Worm (Caenorhabditis elegans) whole organism, young adult: Measurements from ENCODE around the gene K12H6.2.
"Not testable (repeated sequence)": the region's sequence is repeated elsewhere in the genome, so short reads cannot be mapped to it uniquely, and the experiment has no call there.

Source experiments
- B0261.1 ChIP-seq: sonication (generic microtip); optimal IDR thresholded peaks from 2 replicates; lab custom pipeline; 2016; ENCODE audit warnings: mild to moderate bottlenecking, missing genetic modification characterization, moderate library complexity, missing compliant biosample characterization
- D2030.7 ChIP-seq: fragments of 200-800 bp; sonication (Bioruptor generic); IDR thresholded peaks from 2 replicates; pipeline ENCODE4 v1.3.6; 2022; ENCODE audit warnings: missing genetic modification reagents, missing genetic modification characterization, missing compliant biosample characterization
- F10E7.11 ChIP-seq: sonication (generic microtip); optimal IDR thresholded peaks from 2 replicates; lab custom pipeline; 2017; ENCODE audit warnings: mild to moderate bottlenecking, missing genetic modification characterization, moderate library complexity, missing compliant biosample characterization
- F22D6.2 ChIP-seq: sonication (generic microtip); optimal IDR thresholded peaks from 2 replicates; lab custom pipeline; 2016; ENCODE audit warnings: mild to moderate bottlenecking, missing genetic modification characterization, missing compliant biosample characterization
- F33H1.4 ChIP-seq: fragments of 200-800 bp; sonication (Bioruptor generic); IDR thresholded peaks from 2 replicates; pipeline ENCODE4 v1.3.6; 2022; ENCODE audit warnings: missing genetic modification reagents, missing genetic modification characterization, missing compliant biosample characterization
- F37B4.10 ChIP-seq: fragments of 200-800 bp; sonication (Bioruptor generic); IDR thresholded peaks from 2 replicates; pipeline ENCODE4 v1.3.6; 2022; ENCODE audit warnings: missing genetic modification characterization, missing compliant biosample characterization
- F57A8.1 ChIP-seq: fragments of 200-800 bp; sonication (Bioruptor generic); optimal IDR thresholded peaks from 2 replicates; lab custom pipeline; 2018; ENCODE audit warnings: mild to moderate bottlenecking, missing genetic modification characterization, moderate library complexity, missing compliant biosample characterization
- F57C9.4 ChIP-seq: sonication (generic microtip); optimal IDR thresholded peaks from 2 replicates; lab custom pipeline; 2017; ENCODE audit warnings: mild to moderate bottlenecking, missing genetic modification characterization, missing compliant biosample characterization
- K11D2.4 ChIP-seq: fragments of 200-800 bp; sonication (Bioruptor generic); IDR thresholded peaks from 2 replicates; pipeline ENCODE4 v1.3.6; 2022; ENCODE audit warnings: missing genetic modification reagents, missing genetic modification characterization, missing compliant biosample characterization
- Y56A3A.18 ChIP-seq: fragments of 200-800 bp; sonication (Bioruptor generic); IDR thresholded peaks from 2 replicates; pipeline ENCODE4 v1.3.6; 2022; ENCODE audit warnings: missing genetic modification reagents, missing genetic modification characterization, missing compliant biosample characterization
- Y79H2A.3 ChIP-seq: fragments of 200-800 bp; sonication (Bioruptor generic); conservative IDR thresholded peaks from 2 replicates; pipeline ENCODE4 v1.3.6; 2022; ENCODE audit warnings: missing genetic modification reagents, missing genetic modification characterization, missing compliant biosample characterization
- aptf-2 ChIP-seq: fragments of 200-800 bp; sonication (Bioruptor generic); conservative IDR thresholded peaks from 2 replicates; pipeline ENCODE4 v1.3.6; 2022; ENCODE audit warnings: missing genetic modification reagents, missing genetic modification characterization, missing compliant biosample characterization
- athp-1 ChIP-seq: sonication (generic microtip); optimal IDR thresholded peaks from 2 replicates; lab custom pipeline; 2017; ENCODE audit warnings: mild to moderate bottlenecking, missing genetic modification characterization, missing compliant biosample characterization
- bed-1 ChIP-seq: fragments of 200-800 bp; sonication (Bioruptor generic); IDR thresholded peaks from 2 replicates; pipeline ENCODE4 v1.3.6; 2022; ENCODE audit warnings: missing genetic modification reagents, missing genetic modification characterization, missing compliant biosample characterization
- cebp-2 ChIP-seq: fragments of 200-800 bp; sonication (Bioruptor generic); IDR thresholded peaks from 2 replicates; pipeline ENCODE4 v1.3.6; 2022; ENCODE audit warnings: missing genetic modification characterization, missing compliant biosample characterization
- ceh-100 ChIP-seq: fragments of 200-800 bp; sonication (Bioruptor generic); IDR thresholded peaks from 2 replicates; pipeline ENCODE4 v1.3.6; 2022; ENCODE audit warnings: missing genetic modification reagents, missing genetic modification characterization, missing compliant biosample characterization
- die-1 ChIP-seq: sonication (generic microtip); optimal IDR thresholded peaks from 2 replicates; lab custom pipeline; 2016; ENCODE audit warnings: missing genotype, mild to moderate bottlenecking, missing genetic modification characterization, missing compliant biosample characterization
- dox-1 ChIP-seq: fragments of 200-800 bp; sonication (Bioruptor generic); IDR thresholded peaks from 2 replicates; pipeline ENCODE4 v1.3.6; 2022; ENCODE audit warnings: missing genetic modification reagents, missing genetic modification characterization, missing compliant biosample characterization
- dpff-1 ChIP-seq: sonication (generic microtip); optimal IDR thresholded peaks from 2 replicates; lab custom pipeline; 2017; ENCODE audit warnings: mild to moderate bottlenecking, missing genetic modification characterization, missing compliant biosample characterization
- dpl-1 ChIP-seq: fragments of 150-350 bp; optimal IDR thresholded peaks from 2 replicates; lab custom pipeline; 2014; ENCODE audit warnings: missing biosample characterization, missing genetic modification reagents, missing genetic modification characterization
- fkh-3 ChIP-seq: sonication (generic microtip); optimal IDR thresholded peaks from 2 replicates; lab custom pipeline; 2016; ENCODE audit warnings: mild to moderate bottlenecking, missing genetic modification characterization, missing compliant biosample characterization
- him-1 ChIP-seq: sonication (generic microtip); optimal IDR thresholded peaks from 2 replicates; lab custom pipeline; 2016; ENCODE audit warnings: missing genotype, missing genetic modification reagents, missing genetic modification characterization, missing compliant biosample characterization
- let-526 ChIP-seq: fragments of 200-800 bp; sonication (Bioruptor generic); IDR thresholded peaks from 2 replicates; pipeline ENCODE4 v1.3.6; 2022; ENCODE audit warnings: missing genetic modification reagents, missing genetic modification characterization, missing compliant biosample characterization
- lin-54 ChIP-seq: fragments of 200-800 bp; sonication (Bioruptor generic); optimal IDR thresholded peaks from 2 replicates; lab custom pipeline; 2018; ENCODE audit warnings: mild to moderate bottlenecking, missing genetic modification characterization, missing compliant biosample characterization
- lir-1 ChIP-seq: fragments of 200-800 bp; sonication (Bioruptor generic); conservative IDR thresholded peaks from 2 replicates; pipeline ENCODE4 v1.3.6; 2022; ENCODE audit warnings: missing genetic modification reagents, missing genetic modification characterization, missing compliant biosample characterization
- lsy-27 ChIP-seq: sonication (generic microtip); optimal IDR thresholded peaks from 2 replicates; lab custom pipeline; 2017; ENCODE audit warnings: missing genetic modification characterization, mild to moderate bottlenecking, missing compliant biosample characterization, antibody characterized with exemption, missing genotype, borderline replicate concordance; ENCODE audit not compliant: insufficient read depth
- nfyb-1 ChIP-seq: fragments of 200-800 bp; sonication (Bioruptor generic); IDR thresholded peaks from 2 replicates; pipeline ENCODE4 v1.3.6; 2022; ENCODE audit warnings: missing genetic modification reagents, missing genetic modification characterization, missing compliant biosample characterization
- nhr-120 ChIP-seq: fragments of 200-800 bp; sonication (Bioruptor generic); IDR thresholded peaks from 2 replicates; pipeline ENCODE4 v1.3.6; 2022; ENCODE audit warnings: missing genetic modification characterization, missing compliant biosample characterization
- nhr-179 ChIP-seq: sonication (generic microtip); optimal IDR thresholded peaks from 2 replicates; lab custom pipeline; 2016; ENCODE audit warnings: mild to moderate bottlenecking, missing genetic modification characterization, missing compliant biosample characterization
- nhr-80 ChIP-seq: sonication (generic microtip); optimal IDR thresholded peaks from 2 replicates; lab custom pipeline; 2016; ENCODE audit warnings: missing genetic modification characterization, missing compliant biosample characterization
- nhr-90 ChIP-seq: sonication (generic microtip); optimal IDR thresholded peaks from 2 replicates; lab custom pipeline; 2016; ENCODE audit warnings: missing genotype, mild to moderate bottlenecking, missing genetic modification characterization, missing compliant biosample characterization
- pbrm-1 ChIP-seq: fragments of 200-800 bp; sonication (Bioruptor generic); IDR thresholded peaks from 2 replicates; pipeline ENCODE4 v1.3.6; 2022; ENCODE audit warnings: missing genetic modification reagents, missing genetic modification characterization, missing compliant biosample characterization
- rpc-1 ChIP-seq, 2 experiments: fragments of 150-350 bp in 1 of 2; sonication (generic microtip) in 1 of 2; optimal IDR thresholded peaks; 2 replicates each; lab custom pipeline; 2014 to 2018; ENCODE audit warnings: missing biosample characterization in 1 of 2, missing genetic modification characterization in 1 of 2, missing genetic modification reagents in 1 of 2, missing genotype in 1 of 2
- sdz-38 ChIP-seq: sonication (generic microtip); optimal IDR thresholded peaks from 2 replicates; lab custom pipeline; 2016; ENCODE audit warnings: missing genotype, missing genetic modification characterization, missing compliant biosample characterization
- snpc-1.1 ChIP-seq: sonication (generic microtip); optimal IDR thresholded peaks from 2 replicates; lab custom pipeline; 2017; ENCODE audit warnings: missing genetic modification characterization, mild to moderate bottlenecking, missing compliant biosample characterization, antibody characterized with exemption, moderate library complexity, missing genotype, missing genetic modification reagents; ENCODE audit not compliant: insufficient read depth
- tbx-9 ChIP-seq: sonication (generic microtip); optimal IDR thresholded peaks from 2 replicates; lab custom pipeline; 2016; ENCODE audit warnings: borderline replicate concordance, missing genetic modification characterization, inconsistent platforms, missing compliant biosample characterization
- zfh-2 ChIP-seq: fragments of 200-800 bp; sonication (Bioruptor generic); conservative IDR thresholded peaks from 2 replicates; pipeline ENCODE4 v1.3.6; 2022; ENCODE audit warnings: missing genetic modification reagents, missing genetic modification characterization, missing compliant biosample characterization
- ztf-18 ChIP-seq: sonication (generic microtip); optimal IDR thresholded peaks from 2 replicates; lab custom pipeline; 2016; ENCODE audit warnings: missing genotype, mild to moderate bottlenecking, missing genetic modification characterization, missing compliant biosample characterization
- ztf-25 ChIP-seq: fragments of 200-800 bp; sonication (Bioruptor generic); IDR thresholded peaks from 2 replicates; pipeline ENCODE4 v1.3.6; 2022; ENCODE audit warnings: missing genetic modification reagents, missing genetic modification characterization, missing compliant biosample characterization
- ztf-3 ChIP-seq: fragments of 200-800 bp; sonication (Bioruptor generic); optimal IDR thresholded peaks from 2 replicates; lab custom pipeline; 2018; ENCODE audit warnings: mild to moderate bottlenecking, missing genetic modification characterization, missing compliant biosample characterization
- ztf-6 ChIP-seq: fragments of 200-800 bp; sonication (Bioruptor generic); IDR thresholded peaks from 2 replicates; pipeline ENCODE4 v1.3.6; 2022; ENCODE audit warnings: missing genetic modification reagents, missing genetic modification characterization, missing compliant biosample characterization

The K12H6.2 gene

DNA sequence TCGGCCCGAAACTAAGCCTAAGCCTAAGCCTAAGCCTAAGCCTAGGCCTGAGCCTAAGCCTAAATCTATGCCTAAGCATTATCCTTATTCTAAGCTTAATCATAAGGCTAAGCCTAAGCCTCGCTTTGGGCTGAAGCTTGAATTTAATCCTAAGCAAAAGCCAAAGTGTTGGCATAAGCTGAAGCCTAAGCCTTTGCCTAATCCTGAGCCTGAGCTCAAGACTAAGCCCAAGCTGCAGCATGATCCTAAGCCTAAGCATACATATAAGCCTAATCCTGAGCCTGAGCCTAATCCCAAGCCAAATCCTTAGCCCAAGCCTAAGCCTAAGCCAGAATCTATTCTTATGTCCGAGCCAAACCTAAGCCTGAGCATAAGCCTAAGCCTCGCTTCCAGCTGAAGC, 31.2 kb upstream of the K12H6.2 start:
- TF ChIP-seq F22D6.2 (tag; lab: Kevin White, UChicago) (no peak), snpc-1.1 (tag; lab: Kevin White, UChicago) (no peak), let-526 (GFP tag; lab: Robert Waterston, UW) (no peak), lir-1 (no peak), F10E7.11 (tag; lab: Kevin White, UChicago) (no peak), F57A8.1 (GFP tag; lab: Kevin White, UChicago) (no peak), lsy-27 (tag; lab: Kevin White, UChicago) (no peak), ztf-6 (GFP tag; lab: Robert Waterston, UW) (no peak), F37B4.10 (GFP tag; lab: Robert Waterston, UW) (no peak), fkh-3 (tag; lab: Kevin White, UChicago) (no peak)

ce11 chrII:2845674-2846073, 30.3 kb upstream of the K12H6.2 start:
- TF ChIP-seq lin-54 (no peak), zfh-2 (peak; percentile 59), nhr-179 (tag; lab: Kevin White, UChicago) (no peak), pbrm-1 (GFP tag; lab: Robert Waterston, UW) (0 out of 2 replicates have a peak, but pooled peaks have one; percentile 18), D2030.7 (GFP tag; lab: Robert Waterston, UW) (no peak), bed-1 (GFP tag; lab: Robert Waterston, UW) (0 out of 2 replicates have a peak, but pooled peaks have one; percentile 34)

ce11 chrII:2843088-2843487, 27.7 kb upstream of the K12H6.2 start, which contains the start of gene Y110A2AL.7:
Gene Y110A2AL.7 (minus strand): TSS chrII:2843188.
- TF ChIP-seq cebp-2 (GFP tag; lab: Robert Waterston, UW) (no peak), lin-54 (no peak), dox-1 (no peak), nhr-90 (tag; lab: Kevin White, UChicago) (no peak), athp-1 (tag; lab: Kevin White, UChicago) (no peak), ztf-3 (GFP tag; lab: Kevin White, UChicago) (no peak)

DNA sequence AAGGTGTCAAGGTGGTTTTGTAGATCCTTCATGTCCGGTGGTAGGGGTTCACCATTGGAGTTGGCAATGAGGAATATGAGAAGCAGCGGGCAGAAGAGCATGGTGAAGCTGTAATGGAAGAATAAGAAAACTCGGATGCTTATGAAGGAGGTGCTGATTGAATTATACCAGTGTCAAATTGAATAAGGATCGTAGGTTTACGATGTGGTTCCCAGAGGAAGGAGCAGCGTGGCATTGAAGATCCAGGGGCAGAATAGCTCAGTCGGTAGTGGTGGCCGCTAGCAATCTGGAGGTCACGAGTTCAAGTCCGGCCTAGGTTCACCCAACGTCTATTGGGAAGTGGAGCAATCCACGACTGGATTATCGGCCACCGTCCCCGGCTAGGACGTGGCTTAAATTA, 26.2 kb upstream of the K12H6.2 start, which contains the start of gene Y110A2AL.6:
Gene Y110A2AL.6, minus strand, starts transcription at position 101 of the 400 bp plus-strand sequence.
- TF ChIP-seq dpff-1 (no peak), rpc-1 (optimal IDR thresholded peaks at IDR 0.05; lab: Kevin White, UChicago) (no peak), rpc-1 (tag; optimal IDR thresholded peaks at IDR 0.05; lab: Kevin White, UChicago) (peak; percentile 33)

DNA sequence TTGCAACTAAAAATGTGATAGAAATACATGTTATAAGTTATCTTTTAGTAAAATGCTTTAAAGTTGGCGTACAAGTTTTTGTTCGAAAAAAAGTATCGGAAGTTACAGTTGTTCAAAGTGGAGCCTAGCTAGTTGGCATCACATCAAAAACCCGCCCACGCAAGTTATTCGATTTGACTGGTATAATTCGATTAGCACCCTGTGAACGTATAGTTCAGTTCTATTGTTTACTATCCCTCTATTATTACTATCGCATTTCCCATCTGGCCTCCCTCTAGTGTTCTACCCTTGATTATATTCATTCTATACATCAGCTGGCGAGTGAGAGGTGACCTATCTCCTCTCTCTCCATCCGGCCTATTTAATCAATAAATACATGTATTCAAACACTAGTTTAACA, 23.7 kb upstream of the K12H6.2 start, which contains the start of gene Y110A2AL.4:
Gene Y110A2AL.4, plus strand, starts transcription at position 301 of the 400 bp plus-strand sequence.
- not testable (repeated sequence) for TF ChIP-seq die-1 (tag; lab: Kevin White, UChicago); him-1 (tag; lab: Kevin White, UChicago); Y56A3A.18 (GFP tag; lab: Robert Waterston, UW)

DNA sequence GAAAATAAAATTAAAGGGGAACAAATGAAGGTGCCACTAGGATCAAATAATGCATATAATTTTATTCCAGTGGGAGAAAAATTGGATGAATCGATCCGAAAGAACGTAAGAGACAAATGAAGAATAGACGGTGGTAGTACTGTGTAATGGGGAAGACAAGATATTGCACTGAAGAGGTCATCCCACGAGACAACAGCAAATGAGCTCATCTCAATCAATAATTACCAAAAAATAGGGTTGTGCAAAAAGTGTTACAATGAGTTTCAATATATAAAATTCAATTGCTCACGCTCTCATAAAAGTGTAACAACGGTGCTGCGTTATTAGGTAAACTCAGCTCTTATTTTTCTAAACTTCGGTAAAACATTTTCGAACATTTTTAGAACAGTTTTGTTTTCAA, 21.5 kb upstream of the K12H6.2 start, which contains the start of gene K12H6.7:
Gene K12H6.7, minus strand, starts transcription at position 101 of the 400 bp plus-strand sequence.
- no peak for TF ChIP-seq ztf-25 (GFP tag; lab: Robert Waterston, UW)
- no peak for TF ChIP-seq tbx-9 (tag; lab: Kevin White, UChicago)
- TF ChIP-seq Y79H2A.3 (GFP tag; lab: Robert Waterston, UW) = no peak
- TF ChIP-seq cebp-2 (GFP tag; lab: Robert Waterston, UW) = no peak
- TF ChIP-seq aptf-2 = no peak
- no peak for TF ChIP-seq ztf-18 (tag; lab: Kevin White, UChicago)
- no peak for TF ChIP-seq nfyb-1 (GFP tag; lab: Robert Waterston, UW)
- no peak for TF ChIP-seq nhr-80 (tag; lab: Kevin White, UChicago)
- no peak for TF ChIP-seq sdz-38 (tag; lab: Kevin White, UChicago)
- TF ChIP-seq F33H1.4 (GFP tag; lab: Robert Waterston, UW) = no peak
- TF ChIP-seq B0261.1 (tag; lab: Kevin White, UChicago) = no peak
- no peak for TF ChIP-seq nhr-120 (GFP tag; lab: Robert Waterston, UW)
- TF ChIP-seq let-526 (GFP tag; lab: Robert Waterston, UW) = no peak
- no peak for TF ChIP-seq dpl-1 (GFP tag; lab: Kevin White, UChicago)
- TF ChIP-seq F57C9.4 (tag; lab: Kevin White, UChicago) = no peak
- no peak for TF ChIP-seq bed-1 (GFP tag; lab: Robert Waterston, UW)
- no peak for TF ChIP-seq K11D2.4 (GFP tag; lab: Robert Waterston, UW)
- TF ChIP-seq ceh-100 = no peak
